Fruit fly (Drosophila melanogaster) Kc167 (cell line): ENCODE results near the gene PKD.

Experiments
- Myc ChIP-seq: fragments of >200 bp; optimal IDR thresholded peaks from 2 replicates; lab custom pipeline; 2017; ENCODE audit warnings: missing external identifiers
- Sin3A ChIP-seq: fragments of >200 bp; optimal IDR thresholded peaks from 2 replicates; lab custom pipeline; 2018; ENCODE audit warnings: missing external identifiers
- h ChIP-seq: fragments of >200 bp; optimal IDR thresholded peaks from 3 replicates; lab custom pipeline; 2018; ENCODE audit warnings: missing external identifiers
- insv ChIP-seq: fragments of >200 bp; optimal IDR thresholded peaks from 3 replicates; lab custom pipeline; 2018; ENCODE audit warnings: missing external identifiers
- psq ChIP-seq: fragments of >200 bp; optimal IDR thresholded peaks from 2 replicates; lab custom pipeline; 2017; ENCODE audit warnings: missing external identifiers
- ttk ChIP-seq: sonication (Bioruptor generic); optimal IDR thresholded peaks from 2 replicates; lab custom pipeline; 2017; ENCODE audit warnings: missing external identifiers

PKD gene

DNA sequence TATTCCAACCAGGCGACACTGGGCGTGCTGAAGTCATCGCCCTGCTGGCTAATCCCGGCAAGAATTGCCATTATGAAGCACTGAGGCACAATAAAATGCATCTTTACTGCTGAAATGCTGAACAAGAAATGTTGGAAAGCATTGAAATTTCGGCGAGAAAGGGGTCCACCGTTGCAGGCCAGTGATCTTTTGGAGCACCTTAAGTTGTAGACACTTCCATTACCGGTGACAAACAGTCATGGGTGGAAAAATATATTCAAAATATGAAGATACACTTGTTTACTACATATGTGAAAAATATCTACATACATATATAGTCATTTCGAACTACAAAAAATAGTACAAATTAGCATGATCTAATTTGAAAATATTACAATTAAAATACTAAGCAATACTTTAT, 11.5 kb downstream of the PKD start, which contains the start of gene CG7126:
CG7126 (minus strand) TSS at position 101 of the 400 bp plus-strand sequence.
- TF ChIP-seq insv (lab: Kevin White, UChicago) (no peak), Sin3A (no peak), psq (no peak), Myc (lab: Kevin White, UChicago) (no peak), ttk (lab: Kevin White, UChicago) (no peak), h (lab: Kevin White, UChicago) (no peak)

dm6 chr3R:18301569-18301968, 12.6 kb downstream of the PKD start, which contains the start of gene Polr1E:
Gene Polr1E (minus strand): TSS chr3R:18301728.
- TF ChIP-seq ttk (lab: Kevin White, UChicago): no peak
- no peak for TF ChIP-seq insv (lab: Kevin White, UChicago)
- TF ChIP-seq Myc (lab: Kevin White, UChicago): no peak
- TF ChIP-seq psq: no peak
- TF ChIP-seq h (lab: Kevin White, UChicago): no peak
- no peak for TF ChIP-seq Sin3A

dm6 chr3R:18298900-18299321, 15.3 kb downstream of the PKD start, which contains the start of gene Dlc90F:
Gene Dlc90F (plus strand): TSS chr3R:18299229.
- TF ChIP-seq Sin3A (no peak), h (lab: Kevin White, UChicago) (no peak), ttk (lab: Kevin White, UChicago) (no peak), insv (lab: Kevin White, UChicago) (no peak), psq (no peak), Myc (lab: Kevin White, UChicago) (no peak)

DNA sequence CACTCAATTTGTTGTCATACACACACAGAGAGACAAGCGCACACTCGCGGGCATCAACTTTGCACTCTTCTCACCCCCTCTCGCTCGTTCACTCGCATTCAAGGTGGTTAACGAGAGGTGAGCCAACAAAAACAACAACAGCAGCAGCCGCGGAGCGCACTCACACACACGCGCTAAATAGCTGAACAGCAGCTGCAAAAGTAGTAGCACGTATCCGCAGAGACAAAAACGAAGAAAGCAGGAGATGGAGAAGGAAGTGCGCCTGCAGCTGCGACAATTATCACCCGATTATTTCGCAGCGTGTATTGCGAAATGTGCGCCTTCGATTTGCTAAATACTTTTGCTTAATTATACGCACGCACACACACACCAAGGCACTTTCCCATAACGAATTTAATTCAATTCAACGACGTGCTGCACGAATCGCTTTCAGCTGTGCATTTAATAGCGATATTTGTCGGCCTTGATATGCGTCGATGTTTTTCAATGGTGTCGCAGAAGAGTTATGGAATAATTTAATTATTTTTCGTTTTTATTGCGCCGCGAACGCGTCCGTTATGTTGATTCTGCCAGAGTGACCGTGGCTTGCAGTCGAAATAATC, 15.8 kb downstream of the PKD start:
- TF ChIP-seq psq: no peak
- no peak for TF ChIP-seq Myc (lab: Kevin White, UChicago)
- TF ChIP-seq Sin3A: no peak
- TF ChIP-seq h (lab: Kevin White, UChicago): no peak
- no peak for TF ChIP-seq insv (lab: Kevin White, UChicago)
- no peak for TF ChIP-seq ttk (lab: Kevin White, UChicago)

DNA sequence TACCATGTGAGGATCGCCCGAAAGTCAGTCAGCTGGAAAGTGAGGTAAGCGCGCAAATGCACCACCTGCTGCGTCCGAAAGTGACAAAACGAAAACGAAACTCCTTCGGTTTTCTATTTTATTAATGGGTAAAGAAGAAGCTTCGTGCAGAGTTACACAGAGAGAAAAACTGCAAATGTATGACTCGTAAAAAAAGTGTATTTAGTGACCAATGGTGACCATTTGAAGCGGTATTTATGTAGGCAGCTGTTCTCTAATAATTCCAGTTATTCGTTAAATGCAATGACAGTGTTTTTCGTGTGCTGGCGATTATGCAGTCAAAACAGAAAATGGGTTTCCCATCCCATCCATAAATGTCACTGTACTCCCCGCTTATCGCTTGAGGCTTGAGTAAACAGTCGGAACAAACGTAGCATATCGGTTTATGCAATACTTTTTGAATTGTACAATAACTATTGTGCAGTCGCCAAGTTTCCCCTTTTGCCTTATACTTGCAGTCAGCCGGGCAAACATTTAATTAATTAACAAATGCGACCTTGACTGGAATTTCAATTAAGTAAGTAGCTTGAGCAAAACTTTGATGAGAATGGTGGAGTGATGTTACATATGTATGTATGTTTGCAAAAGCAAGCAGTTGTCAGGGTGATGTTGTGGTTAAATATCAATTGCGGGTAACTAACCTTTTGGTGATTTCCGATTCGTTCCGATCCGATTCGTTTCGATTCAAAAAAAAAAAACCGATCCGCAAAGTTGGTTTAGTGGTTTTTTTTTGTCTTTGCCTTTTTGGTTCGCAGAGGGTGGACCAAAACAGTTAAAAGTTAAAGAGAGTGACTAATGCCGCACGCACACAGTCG, 16.5 kb downstream of the PKD start:
- TF ChIP-seq ttk (lab: Kevin White, UChicago) (no peak), Sin3A (no peak), h (lab: Kevin White, UChicago) (no peak), insv (lab: Kevin White, UChicago) (no peak), psq (no peak), Myc (lab: Kevin White, UChicago) (no peak)

- TF ChIP-seq Myc (lab: Kevin White, UChicago) (no peak), psq (no peak), ttk (lab: Kevin White, UChicago) (no peak), insv (lab: Kevin White, UChicago) (no peak), h (lab: Kevin White, UChicago) (no peak), Sin3A (no peak)
Measured at dm6 chr3R:18296737-18297136, 17.5 kb downstream of the PKD start.

DNA sequence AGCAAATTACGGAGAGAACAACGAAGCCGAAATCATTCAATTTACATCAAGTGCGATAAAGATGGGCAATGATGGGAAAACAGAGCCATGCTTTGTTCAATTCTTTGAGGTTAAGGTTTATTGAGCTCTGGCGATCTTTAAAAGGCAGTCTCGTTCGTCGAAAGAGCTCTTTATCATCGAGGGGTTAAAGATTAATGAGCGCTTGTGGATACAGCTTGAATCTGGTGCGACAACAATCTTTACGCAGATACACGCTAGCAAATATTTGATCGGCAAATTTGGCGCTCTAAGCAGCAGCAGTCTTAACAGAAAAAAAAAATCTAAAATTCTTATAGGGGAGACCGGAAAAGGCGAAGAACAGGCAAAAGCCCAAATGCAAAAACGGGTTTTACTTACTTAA, 18.1 kb downstream of the PKD start:
- no peak for TF ChIP-seq psq
- no peak for TF ChIP-seq Myc (lab: Kevin White, UChicago)
- no peak for TF ChIP-seq ttk (lab: Kevin White, UChicago)
- no peak for TF ChIP-seq Sin3A
- TF ChIP-seq h (lab: Kevin White, UChicago): no peak
- no peak for TF ChIP-seq insv (lab: Kevin White, UChicago)

- TF ChIP-seq psq (no peak), insv (lab: Kevin White, UChicago) (no peak), h (lab: Kevin White, UChicago) (no peak), ttk (lab: Kevin White, UChicago) (no peak), Myc (lab: Kevin White, UChicago) (no peak), Sin3A (no peak)
Measured at dm6 chr3R:18295262-18295944, 18.8 kb downstream of the PKD start.

DNA sequence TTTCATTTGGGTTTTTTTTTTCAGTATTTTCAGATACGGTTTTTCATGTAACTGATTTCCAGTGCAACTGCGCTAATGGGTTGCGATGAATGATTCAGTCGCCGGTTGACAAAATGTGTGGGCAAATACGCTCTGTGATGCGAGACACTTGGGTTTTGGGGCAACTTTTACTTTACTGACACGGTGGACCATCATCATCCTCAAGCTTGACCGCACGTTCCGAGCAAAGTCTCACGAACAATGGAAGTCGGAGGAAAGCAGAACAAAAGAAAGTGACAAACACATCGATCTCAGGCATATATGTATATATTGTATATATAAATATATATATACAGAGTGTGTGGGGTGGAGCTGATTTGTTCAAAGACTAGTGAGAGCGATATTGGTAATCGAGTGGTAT, 19.7 kb downstream of the PKD start:
- no peak for TF ChIP-seq psq
- TF ChIP-seq h (lab: Kevin White, UChicago): no peak
- TF ChIP-seq Sin3A: no peak
- TF ChIP-seq insv (lab: Kevin White, UChicago): no peak
- no peak for TF ChIP-seq Myc (lab: Kevin White, UChicago)
- TF ChIP-seq ttk (lab: Kevin White, UChicago): no peak

dm6 chr3R:18292371-18292770, 21.8 kb downstream of the PKD start:
- no peak for TF ChIP-seq Myc (lab: Kevin White, UChicago)
- no peak for TF ChIP-seq h (lab: Kevin White, UChicago)
- TF ChIP-seq insv (lab: Kevin White, UChicago): no peak
- TF ChIP-seq psq: no peak
- TF ChIP-seq Sin3A: no peak
- TF ChIP-seq ttk (lab: Kevin White, UChicago): no peak

DNA sequence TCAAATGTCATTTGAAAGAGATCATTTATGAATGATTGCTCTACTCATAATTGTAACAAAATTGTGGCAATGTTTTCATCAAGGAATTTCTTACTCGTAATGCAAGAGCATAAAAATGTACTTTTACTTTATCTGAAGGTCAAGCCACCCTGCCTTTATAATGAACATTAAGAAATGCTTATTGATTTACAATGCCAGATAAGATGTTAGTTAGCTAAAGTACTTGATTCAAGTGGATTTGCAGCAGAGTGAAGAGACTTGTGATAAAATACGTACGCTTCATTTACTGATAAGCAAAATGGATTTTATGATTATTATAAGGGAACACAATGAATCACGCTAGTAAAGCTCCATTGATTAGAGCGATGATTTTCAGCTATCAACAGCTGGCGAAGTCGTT, 22.4 kb downstream of the PKD start:
- no peak for TF ChIP-seq ttk (lab: Kevin White, UChicago)
- TF ChIP-seq Sin3A: no peak
- TF ChIP-seq Myc (lab: Kevin White, UChicago): no peak
- no peak for TF ChIP-seq psq
- TF ChIP-seq h (lab: Kevin White, UChicago): no peak
- no peak for TF ChIP-seq insv (lab: Kevin White, UChicago)
